Worm (Caenorhabditis elegans) whole organism, young adult: ENCODE measurements around the gene ints-13.
A peak's percentile ranks its signal among the peaks of the same experiment; 100 is the strongest.

Source experiments
- B0336.3 ChIP-seq: fragments of 200-800 bp; sonication (Bioruptor generic); IDR thresholded peaks from 2 replicates; pipeline ENCODE4 v1.3.6; 2022; ENCODE audit warnings: missing genetic modification characterization, missing compliant biosample characterization
- D2030.7 ChIP-seq: fragments of 200-800 bp; sonication (Bioruptor generic); IDR thresholded peaks from 2 replicates; pipeline ENCODE4 v1.3.6; 2022; ENCODE audit warnings: missing genetic modification reagents, missing genetic modification characterization, missing compliant biosample characterization
- F23B12.7 ChIP-seq: sonication (generic microtip); optimal IDR thresholded peaks from 2 replicates; lab custom pipeline; 2017; ENCODE audit warnings: missing genetic modification characterization, mild to moderate bottlenecking, missing compliant biosample characterization, antibody characterized with exemption, moderate library complexity; ENCODE audit not compliant: insufficient read depth
- F33H1.4 ChIP-seq: fragments of 200-800 bp; sonication (Bioruptor generic); IDR thresholded peaks from 2 replicates; pipeline ENCODE4 v1.3.6; 2022; ENCODE audit warnings: missing genetic modification reagents, missing genetic modification characterization, missing compliant biosample characterization
- F52B5.7 ChIP-seq: sonication (generic microtip); optimal IDR thresholded peaks from 2 replicates; lab custom pipeline; 2016; ENCODE audit warnings: mild to moderate bottlenecking, missing genetic modification characterization, missing compliant biosample characterization
- K11D2.4 ChIP-seq: fragments of 200-800 bp; sonication (Bioruptor generic); IDR thresholded peaks from 2 replicates; pipeline ENCODE4 v1.3.6; 2022; ENCODE audit warnings: missing genetic modification reagents, missing genetic modification characterization, missing compliant biosample characterization
- T26A5.8 ChIP-seq: sonication (generic microtip); optimal IDR thresholded peaks from 2 replicates; lab custom pipeline; 2016; ENCODE audit warnings: missing genetic modification characterization, missing compliant biosample characterization
- Y56A3A.18 ChIP-seq: fragments of 200-800 bp; sonication (Bioruptor generic); IDR thresholded peaks from 2 replicates; pipeline ENCODE4 v1.3.6; 2022; ENCODE audit warnings: missing genetic modification reagents, missing genetic modification characterization, missing compliant biosample characterization
- Y67H2A.10 ChIP-seq: fragments of 200-800 bp; sonication (Bioruptor generic); conservative IDR thresholded peaks from 2 replicates; pipeline ENCODE4 v1.3.6; 2022; ENCODE audit warnings: missing genetic modification reagents, missing genetic modification characterization, missing compliant biosample characterization
- ama-1 ChIP-seq, 3 experiments: fragments of 150-350 bp in 1 of 3; sonication (generic microtip) in 2 of 3; optimal IDR thresholded peaks; 2 replicates each; lab custom pipeline; 2014 to 2018; ENCODE audit warnings: missing biosample characterization in 2 of 3, missing genetic modification characterization in 2 of 3, missing genetic modification reagents in 2 of 3
- aptf-2 ChIP-seq: fragments of 200-800 bp; sonication (Bioruptor generic); conservative IDR thresholded peaks from 2 replicates; pipeline ENCODE4 v1.3.6; 2022; ENCODE audit warnings: missing genetic modification reagents, missing genetic modification characterization, missing compliant biosample characterization
- atf-7 ChIP-seq: sonication (generic microtip); optimal IDR thresholded peaks from 2 replicates; lab custom pipeline; 2017; ENCODE audit warnings: mild to moderate bottlenecking, missing genetic modification characterization, missing compliant biosample characterization
- chd-7 ChIP-seq: sonication (generic microtip); optimal IDR thresholded peaks from 2 replicates; lab custom pipeline; 2016; ENCODE audit warnings: mild to moderate bottlenecking, missing genetic modification characterization, moderate library complexity, missing compliant biosample characterization
- dpff-1 ChIP-seq: sonication (generic microtip); optimal IDR thresholded peaks from 2 replicates; lab custom pipeline; 2017; ENCODE audit warnings: mild to moderate bottlenecking, missing genetic modification characterization, missing compliant biosample characterization
- efl-1 ChIP-seq: fragments of 150-350 bp; optimal IDR thresholded peaks from 2 replicates; lab custom pipeline; 2014; ENCODE audit warnings: missing biosample characterization, missing genetic modification reagents, missing genetic modification characterization
- egl-44 ChIP-seq: fragments of 200-800 bp; sonication (Bioruptor generic); IDR thresholded peaks from 2 replicates; pipeline ENCODE4 v1.3.6; 2022; ENCODE audit warnings: missing genetic modification reagents, missing genetic modification characterization, missing compliant biosample characterization
- egrh-3 ChIP-seq: fragments of 200-800 bp; sonication (Bioruptor generic); IDR thresholded peaks from 2 replicates; pipeline ENCODE4 v1.3.6; 2022; ENCODE audit warnings: missing genetic modification reagents, missing genetic modification characterization, missing compliant biosample characterization
- ekl-4 ChIP-seq: fragments of 200-800 bp; sonication (Bioruptor generic); IDR thresholded peaks from 2 replicates; pipeline ENCODE4 v1.3.6; 2022; ENCODE audit warnings: missing genetic modification reagents, missing genetic modification characterization, missing compliant biosample characterization
- ets-4 ChIP-seq: fragments of 200-800 bp; sonication (Bioruptor generic); optimal IDR thresholded peaks from 2 replicates; lab custom pipeline; 2018; ENCODE audit warnings: mild to moderate bottlenecking, missing genetic modification characterization, missing compliant biosample characterization
- gei-17 ChIP-seq: fragments of 200-800 bp; sonication (Bioruptor generic); optimal IDR thresholded peaks from 2 replicates; lab custom pipeline; 2018; ENCODE audit warnings: mild to moderate bottlenecking, missing genetic modification characterization, missing compliant biosample characterization
- hlh-12 ChIP-seq: sonication (generic microtip); optimal IDR thresholded peaks from 2 replicates; lab custom pipeline; 2016; ENCODE audit warnings: missing genetic modification characterization, missing compliant biosample characterization
- hlh-26 ChIP-seq: fragments of 200-800 bp; sonication (Bioruptor generic); conservative IDR thresholded peaks from 2 replicates; pipeline ENCODE4 v1.3.6; 2022; ENCODE audit warnings: missing genetic modification reagents, missing genetic modification characterization, missing compliant biosample characterization
- hmg-1.2 ChIP-seq: fragments of 200-800 bp; sonication (Bioruptor generic); IDR thresholded peaks from 2 replicates; pipeline ENCODE4 v1.3.6; 2022; ENCODE audit warnings: missing genetic modification reagents, missing genetic modification characterization, missing compliant biosample characterization
- hsf-1 ChIP-seq: fragments of 200-800 bp; sonication (Bioruptor generic); IDR thresholded peaks from 2 replicates; pipeline ENCODE4 v1.3.6; 2022; ENCODE audit warnings: missing genetic modification reagents, missing genetic modification characterization, missing compliant biosample characterization
- let-526 ChIP-seq: fragments of 200-800 bp; sonication (Bioruptor generic); IDR thresholded peaks from 2 replicates; pipeline ENCODE4 v1.3.6; 2022; ENCODE audit warnings: missing genetic modification reagents, missing genetic modification characterization, missing compliant biosample characterization
- lin-35 ChIP-seq, 3 experiments: fragments of 150-350 bp in 2 of 3; sonication (generic microtip) in 1 of 3; optimal IDR thresholded peaks; 2 replicates each; lab custom pipeline; 2014 to 2018; ENCODE audit warnings: missing biosample characterization in 3 of 3, missing genetic modification characterization in 3 of 3, missing genetic modification reagents in 3 of 3
- mes-4 ChIP-seq: sonication (generic microtip); optimal IDR thresholded peaks from 2 replicates; lab custom pipeline; 2016; ENCODE audit warnings: missing genotype, missing genetic modification characterization, missing compliant biosample characterization
- mxl-1 ChIP-seq: sonication (generic microtip); optimal IDR thresholded peaks from 2 replicates; lab custom pipeline; 2016; ENCODE audit warnings: missing genetic modification characterization, missing compliant biosample characterization
- nfya-2 ChIP-seq: fragments of 200-800 bp; sonication (Bioruptor generic); IDR thresholded peaks from 2 replicates; pipeline ENCODE4 v1.3.6; 2022; ENCODE audit warnings: missing genetic modification reagents, missing genetic modification characterization, missing compliant biosample characterization
- pha-4 ChIP-seq: fragments of 150-350 bp; sonication (generic microtip); optimal IDR thresholded peaks from 2 replicates; lab custom pipeline; 2014; ENCODE audit warnings: missing biosample characterization, missing genetic modification reagents, missing genetic modification characterization
- rcor-1 ChIP-seq: fragments of 200-800 bp; sonication (Bioruptor generic); IDR thresholded peaks from 2 replicates; pipeline ENCODE4 v1.3.6; 2022; ENCODE audit warnings: missing genetic modification reagents, missing genetic modification characterization, missing compliant biosample characterization
- repo-1 ChIP-seq: sonication (generic microtip); optimal IDR thresholded peaks from 2 replicates; lab custom pipeline; 2017; ENCODE audit warnings: mild to moderate bottlenecking, missing genetic modification characterization, missing compliant biosample characterization
- rpc-1 ChIP-seq, 2 experiments: fragments of 150-350 bp in 1 of 2; sonication (generic microtip) in 1 of 2; optimal IDR thresholded peaks; 2 replicates each; lab custom pipeline; 2014 to 2018; ENCODE audit warnings: missing biosample characterization in 1 of 2, missing genetic modification characterization in 1 of 2, missing genetic modification reagents in 1 of 2, missing genotype in 1 of 2
- snpc-1.1 ChIP-seq: sonication (generic microtip); optimal IDR thresholded peaks from 2 replicates; lab custom pipeline; 2017; ENCODE audit warnings: missing genetic modification characterization, mild to moderate bottlenecking, missing compliant biosample characterization, antibody characterized with exemption, moderate library complexity, missing genotype, missing genetic modification reagents; ENCODE audit not compliant: insufficient read depth
- tbx-9 ChIP-seq: sonication (generic microtip); optimal IDR thresholded peaks from 2 replicates; lab custom pipeline; 2016; ENCODE audit warnings: borderline replicate concordance, missing genetic modification characterization, inconsistent platforms, missing compliant biosample characterization
- xnd-1 ChIP-seq: sonication (generic microtip); optimal IDR thresholded peaks from 2 replicates; lab custom pipeline; 2016; ENCODE audit warnings: missing genotype, missing genetic modification reagents, missing genetic modification characterization, missing compliant biosample characterization
- zim-3 ChIP-seq: sonication (generic microtip); optimal IDR thresholded peaks from 2 replicates; lab custom pipeline; 2017; ENCODE audit warnings: mild to moderate bottlenecking, missing genetic modification characterization, moderate library complexity, missing compliant biosample characterization
- ztf-22 ChIP-seq: fragments of 200-800 bp; sonication (Bioruptor generic); optimal IDR thresholded peaks from 2 replicates; lab custom pipeline; 2018; ENCODE audit warnings: mild to moderate bottlenecking, missing genetic modification characterization, moderate library complexity, missing compliant biosample characterization
- ztf-25 ChIP-seq: fragments of 200-800 bp; sonication (Bioruptor generic); IDR thresholded peaks from 2 replicates; pipeline ENCODE4 v1.3.6; 2022; ENCODE audit warnings: missing genetic modification reagents, missing genetic modification characterization, missing compliant biosample characterization
- ztf-26 ChIP-seq: sonication (generic microtip); optimal IDR thresholded peaks from 2 replicates; lab custom pipeline; 2017; ENCODE audit warnings: missing genetic modification characterization, missing compliant biosample characterization

ints-13 gene

DNA sequence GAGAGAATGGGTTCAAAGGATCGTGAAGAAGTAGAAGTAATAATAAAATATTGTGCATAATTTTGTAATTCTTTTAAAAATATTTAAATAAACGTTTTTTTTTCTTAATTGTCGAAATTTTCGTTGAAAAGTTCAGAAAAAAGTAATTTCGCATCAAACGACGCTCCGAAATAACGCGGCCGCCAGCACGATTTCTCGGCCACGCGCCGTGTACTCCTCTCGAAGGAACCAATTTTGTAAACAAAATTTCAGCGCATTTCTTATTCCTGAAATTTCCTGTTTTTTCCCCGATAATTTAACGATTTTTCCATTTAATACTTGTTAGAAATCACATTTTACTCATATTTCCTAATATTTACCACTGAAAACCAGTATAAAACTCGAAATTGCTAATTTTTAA lies 45.2 kb downstream of the ints-13 start, which contains the start of gene Y38C1AA.12 (continued):
- peak; percentile 41 for TF ChIP-seq F23B12.7 (tag; lab: Kevin White, UChicago)
- TF ChIP-seq snpc-1.1 (tag; lab: Kevin White, UChicago), result peak; percentile 22
- no peak for TF ChIP-seq xnd-1 (tag; lab: Kevin White, UChicago)
- TF ChIP-seq chd-7 (tag; lab: Kevin White, UChicago), result no peak
- TF ChIP-seq ztf-26, result peak; percentile 54
- TF ChIP-seq zim-3 (tag; lab: Kevin White, UChicago), result peak; percentile 98
- TF ChIP-seq D2030.7 (GFP tag; lab: Robert Waterston, UW), result peak; percentile 87
- peak; percentile 48; the same call in 1 of the 2 replicates for TF ChIP-seq F33H1.4 (GFP tag; lab: Robert Waterston, UW)
- no peak for TF ChIP-seq hsf-1 (GFP tag; lab: Robert Waterston, UW)
- no peak for TF ChIP-seq ama-1 (optimal IDR thresholded peaks at IDR 0.05; lab: Kevin White, UChicago)
- TF ChIP-seq ama-1 (GFP tag; optimal IDR thresholded peaks at IDR 0.05; lab: Kevin White, UChicago), result no peak
- peak; percentile 62; the same call in 1 of the 2 replicates for TF ChIP-seq K11D2.4 (GFP tag; lab: Robert Waterston, UW)
- TF ChIP-seq pha-4 (tag; lab: Kevin White, UChicago), result no peak
- TF ChIP-seq aptf-2 (GFP tag; lab: Robert Waterston, UW), result peak; percentile 61; the same call in 1 of the 2 replicates
- TF ChIP-seq egl-44 (GFP tag; lab: Robert Waterston, UW), result no peak
- TF ChIP-seq atf-7 (tag; lab: Kevin White, UChicago), result no peak
- no peak for TF ChIP-seq dpff-1 (tag; lab: Kevin White, UChicago)
- peak; percentile 23; the same call in 1 of the 2 replicates for TF ChIP-seq ekl-4 (GFP tag; lab: Robert Waterston, UW)
- peak in 1 of 3 experiments; percentile 36 for TF ChIP-seq lin-35 (GFP tag; optimal IDR thresholded peaks at IDR 0.05; lab: Kevin White, UChicago)
- TF ChIP-seq hmg-1.2 (GFP tag; lab: Robert Waterston, UW), result no peak
- 0 out of 2 replicates have a peak, but pooled peaks have one; percentile 30 for TF ChIP-seq let-526 (GFP tag; lab: Robert Waterston, UW)
- peak; percentile 66; the same call in 1 of the 2 replicates for TF ChIP-seq Y67H2A.10 (GFP tag; lab: Robert Waterston, UW)
- TF ChIP-seq T26A5.8 (tag; lab: Kevin White, UChicago), result no peak
- TF ChIP-seq ztf-22 (GFP tag; lab: Kevin White, UChicago), result no peak
- TF ChIP-seq mes-4 (tag; lab: Kevin White, UChicago), result no peak
- peak; percentile 64 for TF ChIP-seq rcor-1 (GFP tag; lab: Robert Waterston, UW)
- no peak for TF ChIP-seq ets-4 (GFP tag; lab: Kevin White, UChicago)
- TF ChIP-seq egrh-3 (GFP tag; lab: Robert Waterston, UW), result no peak; the same call in 1 of the 2 replicates
- no peak for TF ChIP-seq F52B5.7
- no peak for TF ChIP-seq repo-1
- peak; percentile 23 for TF ChIP-seq hlh-12
- no peak for TF ChIP-seq mxl-1 (tag; lab: Kevin White, UChicago)
- no peak for TF ChIP-seq hlh-26 (GFP tag; lab: Robert Waterston, UW)
- TF ChIP-seq B0336.3, result 0 out of 2 replicates have a peak, but pooled peaks have one; percentile 44
- no peak for TF ChIP-seq nfya-2 (GFP tag; lab: Robert Waterston, UW)
- no peak for TF ChIP-seq rpc-1 (optimal IDR thresholded peaks at IDR 0.05; lab: Kevin White, UChicago)
- no peak for TF ChIP-seq rpc-1 (tag; optimal IDR thresholded peaks at IDR 0.05; lab: Kevin White, UChicago)
- no peak for TF ChIP-seq tbx-9 (tag; lab: Kevin White, UChicago)
- no peak for TF ChIP-seq efl-1 (GFP tag; lab: Kevin White, UChicago)
- peak; percentile 83; the same call in 1 of the 2 replicates for TF ChIP-seq ztf-25 (GFP tag; lab: Robert Waterston, UW)
- no peak for TF ChIP-seq Y56A3A.18 (GFP tag; lab: Robert Waterston, UW)
- no peak for TF ChIP-seq gei-17 (GFP tag; lab: Kevin White, UChicago)
- TF ChIP-seq, all 124 proteins: peak for 59
